1 fruit fly cellular context compared by ENCODE assay signal in genomic region chrX:636606-637530, dm6.
A peak's percentile ranks its signal among the peaks of the same experiment; 100 is the strongest.
TF ChIP-seq lines count a peak whose summit lies in the region.

No protein-coding gene starts in this region.

TF ChIP-seq in whole organism, embryonic, 481 proteins besides CTCF, POLR2A, EP300 and RAD21 (continued from another document):
- no peak for TF ChIP-seq CG14441 (GFP tag; IDR thresholded peaks at IDR 0.05; lab: Robert Waterston, UW)
- peak; percentile 53 for TF ChIP-seq CG1832 (GFP tag; optimal IDR thresholded peaks at IDR 0.05; lab: Kevin White, UChicago)
- 0 out of 2 replicates have a peak, but pooled peaks have one; percentile 7 for TF ChIP-seq Xrp1 (GFP tag; IDR thresholded peaks at IDR 0.05; lab: Robert Waterston, UW)
- TF ChIP-seq CG2199 (GFP tag; IDR thresholded peaks at IDR 0.05; lab: Robert Waterston, UW), result peak; percentile 65; the same call in 1 of the 3 replicates
- TF ChIP-seq Sry-β (GFP tag; optimal IDR thresholded peaks at IDR 0.05; lab: Kevin White, UChicago), result no peak
- no peak for TF ChIP-seq Dfd (GFP tag; optimal IDR thresholded peaks at IDR 0.05; lab: Kevin White, UChicago)
- no peak for TF ChIP-seq trh (GFP tag; optimal IDR thresholded peaks at IDR 0.05; lab: Kevin White, UChicago)
- TF ChIP-seq CG14965 (GFP tag; optimal IDR thresholded peaks at IDR 0.05; lab: Kevin White, UChicago; ENCODE audit: borderline replicate concordance), result no peak
- no peak for TF ChIP-seq sisA (GFP tag; IDR thresholded peaks at IDR 0.05; lab: Robert Waterston, UW)
- no peak for TF ChIP-seq dpn (GFP tag; optimal IDR thresholded peaks at IDR 0.05; lab: Kevin White, UChicago)
- no peak for TF ChIP-seq sob (GFP tag; IDR thresholded peaks at IDR 0.05; lab: Robert Waterston, UW)
- peak; percentile 59 for TF ChIP-seq Nf-YC (tag; optimal IDR thresholded peaks at IDR 0.05; lab: Kevin White, UChicago)
- peak; percentile 27; the same call in 1 of the 2 replicates for TF ChIP-seq vvl (GFP tag; IDR thresholded peaks at IDR 0.05; lab: Robert Waterston, UW)
- no peak for TF ChIP-seq CG7271 (tag; optimal IDR thresholded peaks at IDR 0.05; lab: Kevin White, UChicago)
- peak; percentile 79 for TF ChIP-seq CG10321 (GFP tag; IDR thresholded peaks at IDR 0.05; lab: Robert Waterston, UW)
- peak; percentile 33 for TF ChIP-seq pros (GFP tag; optimal IDR thresholded peaks at IDR 0.05; lab: Kevin White, UChicago)
- TF ChIP-seq CG6765 (GFP tag; optimal IDR thresholded peaks at IDR 0.05; lab: Kevin White, UChicago), result no peak
- TF ChIP-seq stwl (tag; optimal IDR thresholded peaks at IDR 0.05; lab: Kevin White, UChicago), result no peak
- TF ChIP-seq sens (GFP tag; lab: Kevin White, UChicago), result peak; percentile 86
- TF ChIP-seq Ets97D (GFP tag; optimal IDR thresholded peaks at IDR 0.05; lab: Kevin White, UChicago), result no peak
- TF ChIP-seq ac (GFP tag; optimal IDR thresholded peaks at IDR 0.05; lab: Kevin White, UChicago), result no peak
- TF ChIP-seq chinmo (GFP tag; IDR thresholded peaks at IDR 0.05; lab: Robert Waterston, UW; ENCODE audit: partially characterized antibody), result peak; percentile 94
- TF ChIP-seq Max (GFP tag; optimal IDR thresholded peaks at IDR 0.05; lab: Kevin White, UChicago), result peak; percentile 48
- no peak for TF ChIP-seq CG31441 (GFP tag; IDR thresholded peaks at IDR 0.05; lab: Robert Waterston, UW)
- no peak for TF ChIP-seq CG12744 (GFP tag; optimal IDR thresholded peaks at IDR 0.05; lab: Kevin White, UChicago)
- no peak for TF ChIP-seq CG17385 (GFP tag; optimal IDR thresholded peaks at IDR 0.05; lab: Kevin White, UChicago)
- TF ChIP-seq E2f1 (GFP tag; IDR thresholded peaks at IDR 0.05; lab: Robert Waterston, UW), result no peak
- TF ChIP-seq ash1 (GFP tag; optimal IDR thresholded peaks at IDR 0.05; lab: Kevin White, UChicago), result no peak
- TF ChIP-seq pho (GFP tag; optimal IDR thresholded peaks at IDR 0.05; lab: Kevin White, UChicago), result no peak
- TF ChIP-seq Adf1 (GFP tag; IDR thresholded peaks at IDR 0.05; lab: Robert Waterston, UW), result peak; percentile 39; the same call in 1 of the 2 replicates
- TF ChIP-seq Bgb (GFP tag; IDR thresholded peaks at IDR 0.05; lab: Robert Waterston, UW; ENCODE audit: partially characterized antibody), result peak; percentile 38; the same call in 1 of the 2 replicates
- peak; percentile 50 for TF ChIP-seq MESR4 (GFP tag; optimal IDR thresholded peaks at IDR 0.05; lab: Kevin White, UChicago)
- TF ChIP-seq Pdp1 (GFP tag; optimal IDR thresholded peaks at IDR 0.05; lab: Kevin White, UChicago), result peak in 1 of 2 experiments; percentile 48
- peak; percentile 77 for TF ChIP-seq dm (GFP tag; optimal IDR thresholded peaks at IDR 0.05; lab: Kevin White, UChicago)
- 0 out of 4 replicates have a peak, but pooled peaks have one; percentile 22 for TF ChIP-seq Dll (GFP tag; IDR thresholded peaks at IDR 0.05; lab: Robert Waterston, UW; ENCODE audit: partially characterized antibody)
- no peak for TF ChIP-seq CG31388 (GFP tag; optimal IDR thresholded peaks at IDR 0.05; lab: Kevin White, UChicago)
- TF ChIP-seq inv (GFP tag; IDR thresholded peaks at IDR 0.05; lab: Robert Waterston, UW; ENCODE audit: partially characterized antibody), result no peak
- TF ChIP-seq CG1792 (GFP tag; optimal IDR thresholded peaks at IDR 0.05; lab: Kevin White, UChicago), result no peak
- no peak for TF ChIP-seq CG17612 (GFP tag; IDR thresholded peaks at IDR 0.05; lab: Robert Waterston, UW)
- no peak for TF ChIP-seq CG43689 (GFP tag; IDR thresholded peaks at IDR 0.05; lab: Robert Waterston, UW)
- no peak for TF ChIP-seq Atf6 (GFP tag; IDR thresholded peaks at IDR 0.05; lab: Robert Waterston, UW)
- TF ChIP-seq CG34422 (GFP tag; IDR thresholded peaks at IDR 0.05; lab: Robert Waterston, UW), result no peak
- no peak for TF ChIP-seq CG9817 (tag; optimal IDR thresholded peaks at IDR 0.05; lab: Kevin White, UChicago)
- TF ChIP-seq CG13894 (tag; optimal IDR thresholded peaks at IDR 0.05; lab: Kevin White, UChicago), result no peak
- peak; percentile 56 for TF ChIP-seq kni (GFP tag; optimal IDR thresholded peaks at IDR 0.05; lab: Kevin White, UChicago)
- TF ChIP-seq onecut (GFP tag; IDR thresholded peaks at IDR 0.05; lab: Robert Waterston, UW), result no peak
- TF ChIP-seq oc (tag; optimal IDR thresholded peaks at IDR 0.05; lab: Kevin White, UChicago), result peak; percentile 12
- peak; percentile 27 for TF ChIP-seq CG34376 (GFP tag; optimal IDR thresholded peaks at IDR 0.05; lab: Kevin White, UChicago)
- no peak for TF ChIP-seq Rx (GFP tag; IDR thresholded peaks at IDR 0.05; lab: Robert Waterston, UW)
- TF ChIP-seq pzg (GFP tag; optimal IDR thresholded peaks at IDR 0.05; lab: Kevin White, UChicago), result peak; percentile 0
- no peak for TF ChIP-seq lab (GFP tag; optimal IDR thresholded peaks at IDR 0.05; lab: Kevin White, UChicago)
- peak; percentile 63 for TF ChIP-seq CG15479 (GFP tag; optimal IDR thresholded peaks at IDR 0.05; lab: Kevin White, UChicago)
- peak; percentile 66 for TF ChIP-seq cwo (GFP tag; optimal IDR thresholded peaks at IDR 0.05; lab: Kevin White, UChicago)
- peak; percentile 76; the same call in 2 of the 3 replicates for TF ChIP-seq sr (GFP tag; IDR thresholded peaks at IDR 0.05; lab: Robert Waterston, UW)
- no peak for TF ChIP-seq Atf3 (GFP tag; optimal IDR thresholded peaks at IDR 0.05; lab: Kevin White, UChicago)
- peak; percentile 36 for TF ChIP-seq twi (tag; optimal IDR thresholded peaks at IDR 0.05; lab: Kevin White, UChicago)
- peak in 1 of 2 experiments; percentile 4 for TF ChIP-seq tll (GFP tag; optimal IDR thresholded peaks at IDR 0.05; lab: Kevin White, UChicago)
- no peak for TF ChIP-seq Abd-B (GFP tag; optimal IDR thresholded peaks at IDR 0.05; lab: Kevin White, UChicago)
- TF ChIP-seq HLHmδ (GFP tag; optimal IDR thresholded peaks at IDR 0.05; lab: Kevin White, UChicago), result peak; percentile 53
- peak; percentile 79 for TF ChIP-seq ewg (GFP tag; optimal IDR thresholded peaks at IDR 0.05; lab: Kevin White, UChicago)
- TF ChIP-seq CG10979 (tag; optimal IDR thresholded peaks at IDR 0.05; lab: Kevin White, UChicago), result no peak
- TF ChIP-seq HmgZ (tag; optimal IDR thresholded peaks at IDR 0.05; lab: Kevin White, UChicago), result no peak
- TF ChIP-seq Trl (optimal IDR thresholded peaks at IDR 0.05; lab: Kevin White, UChicago), result no peak
- TF ChIP-seq Trl (GFP tag; optimal IDR thresholded peaks at IDR 0.05; lab: Kevin White, UChicago), result no peak
- TF ChIP-seq cg (GFP tag; optimal IDR thresholded peaks at IDR 0.05; lab: Kevin White, UChicago), result peak; percentile 91
- no peak for TF ChIP-seq D (optimal IDR thresholded peaks at IDR 0.05; lab: Kevin White, UChicago)
- TF ChIP-seq D (GFP tag; optimal IDR thresholded peaks at IDR 0.05; lab: Kevin White, UChicago), result no peak
- TF ChIP-seq YL-1 (GFP tag; optimal IDR thresholded peaks at IDR 0.05; lab: Kevin White, UChicago), result peak; percentile 22
- TF ChIP-seq CG4282 (GFP tag; optimal IDR thresholded peaks at IDR 0.05; lab: Kevin White, UChicago), result no peak
- no peak for TF ChIP-seq ssp (GFP tag; IDR thresholded peaks at IDR 0.05; lab: Robert Waterston, UW)
- no peak for TF ChIP-seq CG3281 (GFP tag; optimal IDR thresholded peaks at IDR 0.05; lab: Kevin White, UChicago)
- TF ChIP-seq CG10543 (GFP tag; optimal IDR thresholded peaks at IDR 0.05; lab: Kevin White, UChicago), result peak; percentile 47
- no peak for TF ChIP-seq CG4854 (GFP tag; optimal IDR thresholded peaks at IDR 0.05; lab: Kevin White, UChicago)
- TF ChIP-seq CG12769 (tag; optimal IDR thresholded peaks at IDR 0.05; lab: Kevin White, UChicago), result peak; percentile 40
- TF ChIP-seq nmo (GFP tag; optimal IDR thresholded peaks at IDR 0.05; lab: Kevin White, UChicago), result peak; percentile 4
- TF ChIP-seq CG33557 (GFP tag; optimal IDR thresholded peaks at IDR 0.05; lab: Kevin White, UChicago), result no peak
- TF ChIP-seq HHEX (GFP tag; optimal IDR thresholded peaks at IDR 0.05; lab: Kevin White, UChicago), result no peak
- no peak for TF ChIP-seq CG4360 (GFP tag; IDR thresholded peaks at IDR 0.05; lab: Robert Waterston, UW)
- TF ChIP-seq her (GFP tag; optimal IDR thresholded peaks at IDR 0.05; lab: Kevin White, UChicago), result no peak
- peak; percentile 75 for TF ChIP-seq Med (GFP tag; lab: Kevin White, UChicago)
